Fruit fly (Drosophila melanogaster): ENCODE results near the gene CG10479.

CG10479 gene

DNA sequence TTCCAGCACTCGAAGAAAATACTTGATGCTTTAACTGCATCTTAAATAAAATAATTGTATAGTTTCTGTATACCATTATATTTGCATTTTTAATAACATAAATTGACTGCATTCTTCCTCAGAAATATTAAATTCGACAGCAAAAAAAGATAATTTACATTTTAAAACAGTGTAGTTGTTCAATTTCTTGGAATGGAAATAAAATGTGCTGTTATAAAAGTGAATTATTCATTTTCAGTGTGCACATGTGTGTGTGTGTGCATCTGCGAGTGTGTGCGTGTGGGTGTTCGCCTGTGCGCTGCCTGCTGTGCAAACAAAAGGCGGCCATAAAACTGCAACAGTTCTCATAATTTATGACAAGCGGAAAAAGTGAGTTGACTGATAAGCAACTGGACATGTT is 23.7 kb downstream of the CG10479 start (continued):
- no peak for TF ChIP-seq CG31627 (GFP tag; optimal IDR thresholded peaks at IDR 0.05)
- TF ChIP-seq CG9139 (GFP tag; optimal IDR thresholded peaks at IDR 0.05) = no peak
- TF ChIP-seq Sox15 (GFP tag; optimal IDR thresholded peaks at IDR 0.05) = no peak
- TF ChIP-seq CG1621 (tag; optimal IDR thresholded peaks at IDR 0.05) = no peak
- peak; percentile 4 for TF ChIP-seq fkh (GFP tag; optimal IDR thresholded peaks at IDR 0.05)
- no peak for TF ChIP-seq CG6808 (GFP tag; optimal IDR thresholded peaks at IDR 0.05)
- no peak for TF ChIP-seq ss (GFP tag; optimal IDR thresholded peaks at IDR 0.05)
- TF ChIP-seq fd85E (GFP tag; optimal IDR thresholded peaks at IDR 0.05) = no peak
- no peak for TF ChIP-seq CG6276 (GFP tag; optimal IDR thresholded peaks at IDR 0.05)
- no peak for TF ChIP-seq Hr39 (GFP tag; optimal IDR thresholded peaks at IDR 0.05)
- peak; percentile 5 for TF ChIP-seq pdm3 (GFP tag; optimal IDR thresholded peaks at IDR 0.05)
- TF ChIP-seq CG10669 (GFP tag; optimal IDR thresholded peaks at IDR 0.05) = peak; percentile 14
- TF ChIP-seq fd59A (GFP tag; optimal IDR thresholded peaks at IDR 0.05) = no peak
- no peak for TF ChIP-seq vri (GFP tag; optimal IDR thresholded peaks at IDR 0.05)
- peak; percentile 36 for TF ChIP-seq CG3032 (tag; optimal IDR thresholded peaks at IDR 0.05)
- TF ChIP-seq topi (GFP tag; optimal IDR thresholded peaks at IDR 0.05) = peak; percentile 26
- TF ChIP-seq Hr38 (GFP tag; optimal IDR thresholded peaks at IDR 0.05) = no peak
- TF ChIP-seq CG11902 (GFP tag; optimal IDR thresholded peaks at IDR 0.05) = no peak
- no peak for TF ChIP-seq CG16779 (tag; optimal IDR thresholded peaks at IDR 0.05)
- peak; percentile 15 for TF ChIP-seq net (GFP tag; optimal IDR thresholded peaks at IDR 0.05)
- peak; percentile 11 for TF ChIP-seq Sox14 (GFP tag; optimal IDR thresholded peaks at IDR 0.05)
- TF ChIP-seq CG6854 (GFP tag; optimal IDR thresholded peaks at IDR 0.05) = no peak
- TF ChIP-seq CG8632 (GFP tag; optimal IDR thresholded peaks at IDR 0.05) = no peak
- peak; percentile 86 for TF ChIP-seq Eip78C (GFP tag)
- no peak for TF ChIP-seq Ets21C (GFP tag; optimal IDR thresholded peaks at IDR 0.05)
- no peak for TF ChIP-seq Gug (GFP tag; IDR thresholded peaks at IDR 0.05)
- TF ChIP-seq esn (GFP tag; optimal IDR thresholded peaks at IDR 0.05) = peak; percentile 40
- peak; percentile 48 for TF ChIP-seq Hr4 (GFP tag; optimal IDR thresholded peaks at IDR 0.05)
- peak; percentile 68; the same call in 2 of the 3 replicates for TF ChIP-seq CG8119 (GFP tag; IDR thresholded peaks at IDR 0.05)
- TF ChIP-seq eg (GFP tag; IDR thresholded peaks at IDR 0.05) = peak; percentile 43; the same call in 1 of the 3 replicates
- peak in 1 of 2 experiments; percentile 62 for TF ChIP-seq salr (GFP tag; optimal IDR thresholded peaks at IDR 0.05)
- TF ChIP-seq acj6 (GFP tag; optimal IDR thresholded peaks at IDR 0.05) = peak; percentile 18
- peak; percentile 48 for TF ChIP-seq CG3919 (GFP tag; optimal IDR thresholded peaks at IDR 0.05)
- no peak for TF ChIP-seq CG34406 (GFP tag; optimal IDR thresholded peaks at IDR 0.05)

DNA sequence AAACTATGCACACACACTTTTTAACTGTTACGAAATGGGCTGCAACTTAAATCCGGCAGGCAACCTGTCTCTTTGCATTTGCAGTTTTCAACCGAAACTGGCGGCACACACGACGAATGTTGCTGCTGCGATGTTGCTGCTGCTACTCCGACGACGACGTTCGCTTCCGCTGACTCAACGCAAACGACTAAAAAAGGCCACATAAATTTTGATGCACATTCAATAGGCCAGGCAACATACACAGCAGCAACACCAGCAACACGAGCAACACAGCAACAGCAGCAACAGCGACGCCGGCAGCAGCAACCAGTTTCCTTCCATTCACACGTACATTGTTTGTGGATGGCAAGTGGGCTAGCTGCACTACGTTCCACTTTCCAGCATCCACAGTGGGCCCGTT is 25.3 kb downstream of the CG10479 start, which contains the start of gene Egfrap:
Egfrap (minus strand) TSS at position 192 of the 400 bp plus-strand sequence.
- TF ChIP-seq CG8119 (GFP tag; IDR thresholded peaks at IDR 0.05) (no peak), CG6163 (GFP tag; IDR thresholded peaks at IDR 0.05) (peak; percentile 52; the same call in 1 of the 3 replicates), CG10669 (GFP tag; optimal IDR thresholded peaks at IDR 0.05) (no peak), pdm3 (GFP tag; optimal IDR thresholded peaks at IDR 0.05) (no peak), Eip78C (GFP tag) (peak; percentile 70), eg (GFP tag; IDR thresholded peaks at IDR 0.05) (no peak), CG8632 (GFP tag; optimal IDR thresholded peaks at IDR 0.05) (no peak), Sox14 (GFP tag; optimal IDR thresholded peaks at IDR 0.05) (no peak), esn (GFP tag; optimal IDR thresholded peaks at IDR 0.05) (peak; percentile 0), CG3919 (GFP tag; optimal IDR thresholded peaks at IDR 0.05) (peak; percentile 80), CG6276 (GFP tag; optimal IDR thresholded peaks at IDR 0.05) (no peak), CG32006 (GFP tag; optimal IDR thresholded peaks at IDR 0.05) (no peak), Eip93F (GFP tag; optimal IDR thresholded peaks at IDR 0.05) (no peak), OdsH (GFP tag; optimal IDR thresholded peaks at IDR 0.05) (no peak), Sox15 (GFP tag; optimal IDR thresholded peaks at IDR 0.05) (no peak), CG15336 (GFP tag; IDR thresholded peaks at IDR 0.05) (peak; percentile 25; the same call in 1 of the 2 replicates), net (GFP tag; optimal IDR thresholded peaks at IDR 0.05) (peak; percentile 12), dsx (GFP tag; optimal IDR thresholded peaks at IDR 0.05; ENCODE audit: poor library complexity, severe bottlenecking) (peak; percentile 38), CG16779 (tag; optimal IDR thresholded peaks at IDR 0.05) (no peak), Sox102F (GFP tag; optimal IDR thresholded peaks at IDR 0.05) (no peak), Hr4 (GFP tag; optimal IDR thresholded peaks at IDR 0.05) (no peak), Eip75B (GFP tag; optimal IDR thresholded peaks at IDR 0.05) (peak; percentile 1), CG11902 (GFP tag; optimal IDR thresholded peaks at IDR 0.05) (no peak), CG11294 (GFP tag; IDR thresholded peaks at IDR 0.05) (no peak), CG3032 (tag; optimal IDR thresholded peaks at IDR 0.05) (no peak), fd85E (GFP tag; optimal IDR thresholded peaks at IDR 0.05) (no peak), fd59A (GFP tag; optimal IDR thresholded peaks at IDR 0.05) (no peak), Lpt (GFP tag; optimal IDR thresholded peaks at IDR 0.05) (peak; percentile 71), ss (GFP tag; optimal IDR thresholded peaks at IDR 0.05) (peak; percentile 7 to 25), CG6854 (GFP tag; optimal IDR thresholded peaks at IDR 0.05) (peak; percentile 48)
